Worm (Caenorhabditis elegans): ENCODE results near the gene Y47D3A.20.

DNA sequence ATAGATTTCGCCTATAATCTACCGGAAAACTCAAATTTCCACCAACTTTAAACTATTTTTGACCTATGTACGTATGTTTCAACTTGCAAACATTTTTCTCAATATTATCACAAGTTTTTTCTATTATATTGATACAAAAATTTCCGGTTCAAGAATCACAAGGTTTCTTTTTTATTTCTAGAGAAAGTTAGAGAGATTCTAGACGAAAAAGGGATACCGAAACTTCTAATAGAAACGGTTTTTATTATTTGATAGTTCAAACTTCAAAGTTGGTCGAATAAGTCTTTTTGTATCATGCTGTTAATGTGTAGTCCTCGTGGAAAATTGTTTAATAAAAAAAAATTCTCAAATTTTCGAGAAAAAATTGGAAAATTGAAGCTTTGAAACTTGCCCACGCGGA, 19.8 kb upstream of the Y47D3A.20 start:
- TF ChIP-seq lsy-2 (tag; optimal IDR thresholded peaks at IDR 0.05) (no peak), unc-39 (tag; optimal IDR thresholded peaks at IDR 0.05) (no peak), nhr-76 (tag; optimal IDR thresholded peaks at IDR 0.05) (no peak), elt-3 (tag; optimal IDR thresholded peaks at IDR 0.05) (no peak), ztf-11 (tag; optimal IDR thresholded peaks at IDR 0.05) (no peak), nhr-28 (tag; optimal IDR thresholded peaks at IDR 0.05) (no peak), nhr-237 (tag; optimal IDR thresholded peaks at IDR 0.05) (no peak), flh-1 (GFP tag; optimal IDR thresholded peaks at IDR 0.05) (no peak), nhr-2 (tag; optimal IDR thresholded peaks at IDR 0.05) (no peak), elt-1 (tag; optimal IDR thresholded peaks at IDR 0.05; ENCODE audit: borderline replicate concordance, insufficient read depth) (no peak), mep-1 (tag; optimal IDR thresholded peaks at IDR 0.05) (no peak)

Measured in whole organism, mixed stage, embryonic.